1 worm cellular context compared by ENCODE assay signal in the genomic region with DNA sequence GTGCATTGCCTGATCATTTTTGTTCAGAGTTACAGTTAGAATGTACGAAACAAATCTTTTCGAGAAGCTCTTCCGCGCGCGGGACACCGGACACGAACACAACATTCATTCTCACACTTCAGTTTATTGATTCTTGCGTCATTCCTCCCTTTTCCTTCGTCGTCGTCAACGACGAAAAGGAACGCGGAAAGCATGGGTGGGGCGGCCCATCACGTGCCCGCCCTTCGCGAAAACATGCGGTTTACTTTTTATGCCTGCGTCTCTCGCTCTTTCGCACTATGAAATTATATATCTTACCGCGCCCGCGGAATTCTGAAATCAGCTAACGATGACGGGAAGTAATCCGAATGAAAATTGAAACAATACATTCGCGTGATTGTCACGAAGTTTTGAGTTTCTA.
TF ChIP-seq lines count a peak whose summit lies in the region.

No protein-coding gene starts in this region.

TF ChIP-seq in whole organism, L4 larva, 104 proteins besides CTCF, POLR2A, EP300 and RAD21 (continued from another document):
- TF ChIP-seq F49E8.2 (tag; optimal IDR thresholded peaks at IDR 0.05; lab: Kevin White, UChicago; ENCODE audit: borderline replicate concordance): no peak
- no peak for TF ChIP-seq nhr-237 (tag; optimal IDR thresholded peaks at IDR 0.05; lab: Kevin White, UChicago)
- TF ChIP-seq madf-9 (GFP tag; conservative IDR thresholded peaks at IDR 0.05; lab: Robert Waterston, UW): peak; percentile 92
- TF ChIP-seq daf-12 (tag; optimal IDR thresholded peaks at IDR 0.05; lab: Kevin White, UChicago): no peak
- TF ChIP-seq ZK337.2 (GFP tag; IDR thresholded peaks at IDR 0.05; lab: Robert Waterston, UW): no peak
- no peak for TF ChIP-seq sdz-12 (GFP tag; optimal IDR thresholded peaks at IDR 0.05; lab: Kevin White, UChicago)
- TF ChIP-seq unc-62 (GFP tag; optimal IDR thresholded peaks at IDR 0.05 in 1 of 2; lab: Kevin White, UChicago): peak in 1 of 2 experiments; percentile 96
- no peak for TF ChIP-seq unc-62 (tag; optimal IDR thresholded peaks at IDR 0.05; lab: Kevin White, UChicago)
- TF ChIP-seq daf-16 (GFP tag; optimal IDR thresholded peaks at IDR 0.05; lab: Kevin White, UChicago): peak in 1 of 2 experiments; percentile 29
- peak; percentile 44 for TF ChIP-seq daf-16 (tag; optimal IDR thresholded peaks at IDR 0.05; lab: Kevin White, UChicago)
- TF ChIP-seq unc-130 (GFP tag; optimal IDR thresholded peaks at IDR 0.05; lab: Kevin White, UChicago): peak; percentile 24
- TF ChIP-seq lsy-2 (tag; optimal IDR thresholded peaks at IDR 0.05; lab: Kevin White, UChicago): peak in 1 of 2 experiments; percentile 63
